Worm (Caenorhabditis elegans) whole organism, young adult: ENCODE data around the gene fbxb-20.
"Not testable (repeated sequence)": the region's sequence is repeated elsewhere in the genome, so short reads cannot be mapped to it uniquely, and the experiment has no call there.

Experiments
- B0019.2 ChIP-seq: fragments of 200-800 bp; sonication (Bioruptor generic); conservative IDR thresholded peaks from 2 replicates; pipeline ENCODE4 v1.3.6; 2022; ENCODE audit warnings: missing genetic modification reagents, missing genetic modification characterization, missing compliant biosample characterization
- B0336.3 ChIP-seq: fragments of 200-800 bp; sonication (Bioruptor generic); IDR thresholded peaks from 2 replicates; pipeline ENCODE4 v1.3.6; 2022; ENCODE audit warnings: missing genetic modification characterization, missing compliant biosample characterization
- F52B5.7 ChIP-seq: sonication (generic microtip); optimal IDR thresholded peaks from 2 replicates; lab custom pipeline; 2016; ENCODE audit warnings: mild to moderate bottlenecking, missing genetic modification characterization, missing compliant biosample characterization
- F55B11.4 ChIP-seq: sonication (generic microtip); optimal IDR thresholded peaks from 2 replicates; lab custom pipeline; 2016; ENCODE audit warnings: missing compliant biosample characterization, missing genetic modification characterization, borderline replicate concordance; ENCODE audit not compliant: insufficient read depth
- T07F8.4 ChIP-seq: sonication (generic microtip); optimal IDR thresholded peaks from 2 replicates; lab custom pipeline; 2016; ENCODE audit warnings: mild to moderate bottlenecking, missing genetic modification characterization, moderate library complexity, missing compliant biosample characterization
- T26A5.8 ChIP-seq: sonication (generic microtip); optimal IDR thresholded peaks from 2 replicates; lab custom pipeline; 2016; ENCODE audit warnings: missing genetic modification characterization, missing compliant biosample characterization
- Y56A3A.18 ChIP-seq: fragments of 200-800 bp; sonication (Bioruptor generic); IDR thresholded peaks from 2 replicates; pipeline ENCODE4 v1.3.6; 2022; ENCODE audit warnings: missing genetic modification reagents, missing genetic modification characterization, missing compliant biosample characterization
- Y79H2A.3 ChIP-seq: fragments of 200-800 bp; sonication (Bioruptor generic); conservative IDR thresholded peaks from 2 replicates; pipeline ENCODE4 v1.3.6; 2022; ENCODE audit warnings: missing genetic modification reagents, missing genetic modification characterization, missing compliant biosample characterization
- bed-1 ChIP-seq: fragments of 200-800 bp; sonication (Bioruptor generic); IDR thresholded peaks from 2 replicates; pipeline ENCODE4 v1.3.6; 2022; ENCODE audit warnings: missing genetic modification reagents, missing genetic modification characterization, missing compliant biosample characterization
- bed-2 ChIP-seq: fragments of 200-800 bp; sonication (Bioruptor generic); IDR thresholded peaks from 2 replicates; pipeline ENCODE4 v1.3.6; 2022; ENCODE audit warnings: missing genetic modification reagents, missing genetic modification characterization, missing compliant biosample characterization
- ceh-58 ChIP-seq: fragments of 200-800 bp; sonication (Bioruptor generic); IDR thresholded peaks from 2 replicates; pipeline ENCODE4 v1.3.6; 2022; ENCODE audit warnings: missing genetic modification characterization, missing compliant biosample characterization
- dox-1 ChIP-seq: fragments of 200-800 bp; sonication (Bioruptor generic); IDR thresholded peaks from 2 replicates; pipeline ENCODE4 v1.3.6; 2022; ENCODE audit warnings: missing genetic modification reagents, missing genetic modification characterization, missing compliant biosample characterization
- egl-18 ChIP-seq: fragments of 200-800 bp; sonication (Bioruptor generic); IDR thresholded peaks from 2 replicates; pipeline ENCODE4 v1.3.6; 2022; ENCODE audit warnings: missing genetic modification reagents, missing genetic modification characterization, missing compliant biosample characterization
- fkh-3 ChIP-seq: sonication (generic microtip); optimal IDR thresholded peaks from 2 replicates; lab custom pipeline; 2016; ENCODE audit warnings: mild to moderate bottlenecking, missing genetic modification characterization, missing compliant biosample characterization
- hmg-1.2 ChIP-seq: fragments of 200-800 bp; sonication (Bioruptor generic); IDR thresholded peaks from 2 replicates; pipeline ENCODE4 v1.3.6; 2022; ENCODE audit warnings: missing genetic modification reagents, missing genetic modification characterization, missing compliant biosample characterization
- let-526 ChIP-seq: fragments of 200-800 bp; sonication (Bioruptor generic); IDR thresholded peaks from 2 replicates; pipeline ENCODE4 v1.3.6; 2022; ENCODE audit warnings: missing genetic modification reagents, missing genetic modification characterization, missing compliant biosample characterization
- lin-54 ChIP-seq: fragments of 200-800 bp; sonication (Bioruptor generic); optimal IDR thresholded peaks from 2 replicates; lab custom pipeline; 2018; ENCODE audit warnings: mild to moderate bottlenecking, missing genetic modification characterization, missing compliant biosample characterization
- madf-3 ChIP-seq: fragments of 200-800 bp; sonication (Bioruptor generic); IDR thresholded peaks from 2 replicates; pipeline ENCODE4 v1.3.6; 2022; ENCODE audit warnings: missing genetic modification reagents, missing genetic modification characterization, missing compliant biosample characterization
- madf-8 ChIP-seq: fragments of 200-800 bp; sonication (Bioruptor generic); conservative IDR thresholded peaks from 2 replicates; pipeline ENCODE4 v1.3.6; 2022; ENCODE audit warnings: missing genetic modification reagents, missing genetic modification characterization, missing compliant biosample characterization
- mes-4 ChIP-seq: sonication (generic microtip); optimal IDR thresholded peaks from 2 replicates; lab custom pipeline; 2016; ENCODE audit warnings: missing genotype, missing genetic modification characterization, missing compliant biosample characterization
- nhr-120 ChIP-seq: fragments of 200-800 bp; sonication (Bioruptor generic); IDR thresholded peaks from 2 replicates; pipeline ENCODE4 v1.3.6; 2022; ENCODE audit warnings: missing genetic modification characterization, missing compliant biosample characterization
- nhr-80 ChIP-seq: sonication (generic microtip); optimal IDR thresholded peaks from 2 replicates; lab custom pipeline; 2016; ENCODE audit warnings: missing genetic modification characterization, missing compliant biosample characterization
- nhr-90 ChIP-seq: sonication (generic microtip); optimal IDR thresholded peaks from 2 replicates; lab custom pipeline; 2016; ENCODE audit warnings: missing genotype, mild to moderate bottlenecking, missing genetic modification characterization, missing compliant biosample characterization
- rcor-1 ChIP-seq: fragments of 200-800 bp; sonication (Bioruptor generic); IDR thresholded peaks from 2 replicates; pipeline ENCODE4 v1.3.6; 2022; ENCODE audit warnings: missing genetic modification reagents, missing genetic modification characterization, missing compliant biosample characterization
- snpc-4 ChIP-seq, 5 experiments: fragments of 150-350 bp in 1 of 5; sonication (generic microtip) in 4 of 5; optimal IDR thresholded peaks; 2 replicates each; lab custom pipeline; 2014 to 2018; ENCODE audit warnings: missing genetic modification characterization in 5 of 5, missing biosample characterization in 3 of 5, antibody characterized with exemption in 2 of 5, mild to moderate bottlenecking in 2 of 5, missing compliant biosample characterization in 2 of 5, missing genotype in 2 of 5, moderate library complexity in 2 of 5, missing genetic modification reagents in 1 of 5
- tbp1 ChIP-seq: fragments of 200-800 bp; sonication (Bioruptor generic); optimal IDR thresholded peaks from 2 replicates; lab custom pipeline; 2018; ENCODE audit warnings: mild to moderate bottlenecking, missing genetic modification characterization, missing compliant biosample characterization
- tbx-9 ChIP-seq: sonication (generic microtip); optimal IDR thresholded peaks from 2 replicates; lab custom pipeline; 2016; ENCODE audit warnings: borderline replicate concordance, missing genetic modification characterization, inconsistent platforms, missing compliant biosample characterization
- zfh-2 ChIP-seq: fragments of 200-800 bp; sonication (Bioruptor generic); conservative IDR thresholded peaks from 2 replicates; pipeline ENCODE4 v1.3.6; 2022; ENCODE audit warnings: missing genetic modification reagents, missing genetic modification characterization, missing compliant biosample characterization
- zim-3 ChIP-seq: sonication (generic microtip); optimal IDR thresholded peaks from 2 replicates; lab custom pipeline; 2017; ENCODE audit warnings: mild to moderate bottlenecking, missing genetic modification characterization, moderate library complexity, missing compliant biosample characterization
- ztf-18 ChIP-seq: sonication (generic microtip); optimal IDR thresholded peaks from 2 replicates; lab custom pipeline; 2016; ENCODE audit warnings: missing genotype, mild to moderate bottlenecking, missing genetic modification characterization, missing compliant biosample characterization

fbxb-20 gene

DNA sequence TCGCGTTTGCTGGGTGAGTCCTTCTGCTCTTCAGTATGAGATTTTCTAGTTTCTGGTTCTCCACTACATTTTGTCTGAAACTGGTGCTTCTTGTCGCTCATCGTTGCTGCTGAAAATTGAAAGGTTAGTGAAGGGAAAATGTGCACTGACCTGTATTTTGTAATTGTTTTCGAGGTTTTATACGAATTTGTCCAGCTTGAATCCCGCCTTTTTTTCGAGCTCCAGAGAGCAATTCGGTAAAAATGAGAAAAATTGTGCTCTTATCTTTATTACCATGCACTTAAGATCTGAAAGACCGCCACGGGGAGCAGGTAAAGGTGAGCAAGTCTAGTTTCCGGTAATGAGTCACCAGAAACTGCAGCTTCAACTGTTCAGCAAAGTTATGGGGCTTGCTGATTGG lies 22.6 kb downstream of the fbxb-20 start, which contains the start of gene C08E3.15:
Gene C08E3.15, minus strand, starts transcription at position 101 of the 400 bp plus-strand sequence.
- not testable (repeated sequence) for TF ChIP-seq F52B5.7, nhr-90, tbx-9 (tag; lab: Kevin White, UChicago)

DNA sequence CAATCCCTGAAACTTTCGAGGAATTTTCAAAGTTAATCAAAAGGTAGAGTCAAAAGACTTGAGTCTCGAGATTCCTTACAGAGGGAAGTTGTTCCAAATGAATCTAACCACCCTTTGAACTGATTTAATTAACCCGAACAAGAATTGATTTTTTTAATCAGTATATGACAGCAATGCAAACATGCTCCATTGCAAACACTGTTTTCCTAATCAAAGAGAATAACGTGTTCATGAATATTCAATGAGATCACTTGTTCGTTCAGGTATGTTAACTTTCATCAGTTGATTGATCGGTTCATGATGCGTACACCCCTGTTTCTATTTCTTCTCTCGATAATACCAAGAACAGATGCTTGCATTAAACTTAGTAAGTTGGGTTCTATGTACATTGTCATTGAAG lies 24.7 kb downstream of the fbxb-20 start, which contains the start of gene C08E3.14:
Gene C08E3.14, plus strand, starts transcription at position 301 of the 400 bp plus-strand sequence.
- TF ChIP-seq bed-1 (GFP tag; lab: Robert Waterston, UW) (no peak), Y56A3A.18 (GFP tag; lab: Robert Waterston, UW) (no peak), madf-8 (no peak), T26A5.8 (no peak), rcor-1 (GFP tag; lab: Robert Waterston, UW) (no peak), B0336.3 (GFP tag; lab: Robert Waterston, UW) (no peak), F55B11.4 (tag; lab: Kevin White, UChicago) (no peak), tbp1 (GFP tag; lab: Kevin White, UChicago) (no peak), ztf-18 (no peak), snpc-4 (GFP tag; optimal IDR thresholded peaks at IDR 0.05; lab: Kevin White, UChicago) (no peak), snpc-4 (tag; optimal IDR thresholded peaks at IDR 0.05; lab: Kevin White, UChicago) (no peak)

DNA sequence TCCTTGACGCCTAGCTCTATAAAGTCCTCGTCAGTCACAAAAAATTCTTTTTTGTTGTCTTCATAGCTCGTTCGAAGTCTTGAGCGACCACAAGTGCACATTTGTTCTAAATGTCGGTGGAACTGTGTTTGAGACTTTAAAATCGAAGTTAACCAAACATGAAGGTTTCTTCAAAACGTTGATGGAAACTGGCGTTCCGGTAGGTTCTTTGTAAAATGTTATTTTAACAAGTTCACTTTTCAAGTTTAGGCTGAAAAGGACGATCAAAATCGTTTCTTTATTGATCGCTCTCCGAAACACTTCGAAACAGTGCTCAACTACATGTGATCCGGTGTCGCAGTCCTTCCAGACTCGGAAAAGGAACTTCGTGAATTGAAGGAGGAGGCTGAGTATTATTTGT lies 25.8 kb downstream of the fbxb-20 start, which contains the start of gene fbxa-160:
Gene fbxa-160, minus strand, starts transcription at position 101 of the 400 bp plus-strand sequence.
- TF ChIP-seq zim-3 (tag; lab: Kevin White, UChicago) = no peak
- no peak for TF ChIP-seq zfh-2 (GFP tag; lab: Robert Waterston, UW)
- no peak for TF ChIP-seq fkh-3 (tag; lab: Kevin White, UChicago)
- no peak for TF ChIP-seq nhr-120 (GFP tag; lab: Robert Waterston, UW)
- no peak for TF ChIP-seq mes-4 (tag; lab: Kevin White, UChicago)
- TF ChIP-seq Y79H2A.3 (GFP tag; lab: Robert Waterston, UW) = no peak
- TF ChIP-seq egl-18 = no peak
- TF ChIP-seq let-526 = no peak
- TF ChIP-seq T07F8.4 (tag; lab: Kevin White, UChicago) = no peak
- no peak for TF ChIP-seq dox-1 (GFP tag; lab: Robert Waterston, UW)
- TF ChIP-seq tbp1 (GFP tag; lab: Kevin White, UChicago) = no peak
- no peak for TF ChIP-seq lin-54 (GFP tag; lab: Kevin White, UChicago)

DNA sequence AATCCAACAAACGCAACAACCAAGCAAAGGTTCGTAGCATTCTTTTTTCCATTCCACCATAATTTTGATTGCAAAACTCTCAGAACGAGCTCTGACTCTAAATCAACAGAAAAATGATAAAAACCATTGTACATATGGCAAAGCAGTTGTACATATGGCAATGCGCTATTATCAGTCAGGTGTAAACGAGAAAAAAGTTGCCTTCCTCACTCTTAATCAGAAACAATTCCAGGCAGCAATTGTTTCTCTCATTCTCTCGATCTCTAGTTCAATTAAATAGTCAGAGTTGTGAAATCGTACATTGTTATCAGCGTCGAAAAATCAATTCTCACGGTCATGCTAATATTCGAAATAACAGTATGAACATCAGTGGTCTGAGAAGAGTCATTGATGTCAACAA lies 28.6 kb downstream of the fbxb-20 start:
- TF ChIP-seq ztf-18 (no peak), nhr-80 (tag; lab: Kevin White, UChicago) (peak; percentile 5)
- TF ChIP-seq, all 124 proteins: peak for 1

DNA sequence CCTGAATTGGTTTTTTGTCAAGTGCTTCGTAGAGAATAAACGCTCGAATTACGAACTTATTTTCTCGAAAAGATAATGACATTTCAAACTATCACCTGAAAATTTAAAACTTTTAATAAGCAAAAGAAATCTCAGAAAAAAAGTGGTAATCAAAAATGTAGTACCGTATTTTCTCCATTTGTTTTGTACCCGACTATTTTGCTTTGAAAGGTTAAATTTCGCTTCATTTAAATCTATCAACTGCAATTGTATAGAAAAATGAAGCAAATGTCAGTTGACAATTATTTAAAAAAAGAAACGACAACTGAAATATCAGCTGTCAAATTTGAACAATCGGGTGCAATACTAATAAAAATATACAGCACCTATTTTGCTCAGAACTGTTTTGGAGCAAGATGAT lies 29.2 kb downstream of the fbxb-20 start, which contains the start of gene fbxa-158:
Gene fbxa-158, minus strand, starts transcription at position 101 of the 400 bp plus-strand sequence.
- no peak for TF ChIP-seq madf-3 (GFP tag; lab: Robert Waterston, UW)
- no peak for TF ChIP-seq B0019.2 (GFP tag; lab: Robert Waterston, UW)

DNA sequence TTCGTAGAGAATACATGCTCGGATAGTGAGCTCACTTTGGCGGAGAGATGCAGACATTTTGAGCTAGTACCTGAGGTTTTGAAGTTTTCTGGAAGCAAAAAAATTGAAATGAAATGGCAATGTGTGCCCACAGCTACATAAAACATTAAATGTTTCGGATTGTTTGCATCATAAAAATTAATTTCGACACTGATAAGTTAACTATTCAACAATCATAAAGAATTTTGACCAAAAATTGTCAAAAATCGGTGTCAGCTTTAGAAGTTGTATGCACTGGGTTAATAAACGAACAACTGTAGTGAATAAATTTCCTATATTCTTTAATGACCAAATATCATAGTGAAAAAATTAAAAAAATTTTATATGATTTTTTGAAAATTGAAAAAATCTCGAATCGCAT lies 31.5 kb downstream of the fbxb-20 start, which contains the start of gene fbxa-166:
Gene fbxa-166, minus strand, starts transcription at position 101 of the 400 bp plus-strand sequence.
- TF ChIP-seq hmg-1.2 (GFP tag; lab: Robert Waterston, UW) (no peak), bed-2 (GFP tag; lab: Robert Waterston, UW) (no peak), ceh-58 (GFP tag; lab: Robert Waterston, UW) (no peak)
